Fruit fly (Drosophila melanogaster) whole organism, embryonic: ENCODE measurements around the gene CG13898.

Experiments
- Asciz ChIP-seq: fragments of 200-800 bp; sonication (Bioruptor generic); optimal IDR thresholded peaks from 2 replicates; lab custom pipeline; 2017; ENCODE audit warnings: missing biosample characterization, mild to moderate bottlenecking, missing genetic modification characterization, missing genetic modification reagents
- BEAF-32 ChIP-seq: fragments of 200-800 bp; sonication (Bioruptor generic); optimal IDR thresholded peaks from 3 replicates; lab custom pipeline; 2017; ENCODE audit warnings: missing biosample characterization, missing genetic modification characterization, mild to moderate bottlenecking, moderate library complexity, missing genetic modification reagents
- C15 ChIP-seq: fragments of 200-800 bp; sonication (Bioruptor generic); IDR thresholded peaks from 3 replicates; pipeline ENCODE4 v1.3.6; 2022; ENCODE audit warnings: missing biosample characterization, missing genetic modification characterization
- CG11456 ChIP-seq: fragments of 200-800 bp; sonication (Bioruptor generic); IDR thresholded peaks from 3 replicates; pipeline ENCODE4 v1.3.6; 2022; ENCODE audit warnings: missing biosample characterization, missing genetic modification characterization
- CG11723 ChIP-seq: fragments of 200-800 bp; sonication (Bioruptor generic); optimal IDR thresholded peaks from 2 replicates; lab custom pipeline; 2017; ENCODE audit warnings: missing biosample characterization, mild to moderate bottlenecking, missing genetic modification characterization
- CG13894 ChIP-seq: fragments of 200-800 bp; sonication (Bioruptor generic); optimal IDR thresholded peaks from 3 replicates; lab custom pipeline; 2018; ENCODE audit warnings: missing biosample characterization, mild to moderate bottlenecking, missing genetic modification characterization, moderate library complexity
- CG16779 ChIP-seq: fragments of 200-800 bp; sonication (Bioruptor generic); IDR thresholded peaks from 2 replicates; pipeline ENCODE4 v1.3.6; 2022; ENCODE audit warnings: missing biosample characterization, missing genetic modification characterization
- CG17359 ChIP-seq: fragments of 200-800 bp; sonication (Bioruptor generic); optimal IDR thresholded peaks from 3 replicates; lab custom pipeline; 2018; ENCODE audit warnings: missing biosample characterization, mild to moderate bottlenecking, missing genetic modification characterization, moderate library complexity
- CG17568 ChIP-seq: fragments of 200-800 bp; sonication (Bioruptor generic); optimal IDR thresholded peaks from 2 replicates; lab custom pipeline; 2018; ENCODE audit warnings: missing biosample characterization, mild to moderate bottlenecking, missing genetic modification characterization, moderate library complexity
- CG18476 ChIP-seq: fragments of 200-800 bp; sonication (Bioruptor generic); optimal IDR thresholded peaks from 2 replicates; lab custom pipeline; 2016; ENCODE audit warnings: missing biosample characterization, mild to moderate bottlenecking, missing genetic modification characterization
- CG2875 ChIP-seq: fragments of 200-800 bp; sonication (Bioruptor generic); optimal IDR thresholded peaks from 2 replicates; lab custom pipeline; 2017; ENCODE audit warnings: missing biosample characterization, mild to moderate bottlenecking, missing genetic modification characterization, missing genetic modification reagents
- CG32532 ChIP-seq: fragments of 200-800 bp; sonication (Bioruptor generic); IDR thresholded peaks from 2 replicates; pipeline ENCODE4 v1.3.6; 2022; ENCODE audit warnings: missing biosample characterization, missing genetic modification characterization
- CG3838 ChIP-seq: fragments of 200-800 bp; sonication (Bioruptor generic); optimal IDR thresholded peaks from 3 replicates; lab custom pipeline; 2016; ENCODE audit warnings: missing biosample characterization, missing genetic modification characterization
- CG5953 ChIP-seq: fragments of 200-800 bp; sonication (Bioruptor generic); IDR thresholded peaks from 2 replicates; pipeline ENCODE4 v1.3.6; 2022; ENCODE audit warnings: missing biosample characterization, missing genetic modification characterization
- CG6813 ChIP-seq: fragments of 200-800 bp; sonication (Bioruptor generic); optimal IDR thresholded peaks from 2 replicates; lab custom pipeline; 2017; ENCODE audit warnings: missing biosample characterization, missing genetic modification characterization, mild to moderate bottlenecking, moderate library complexity, missing genetic modification reagents
- CG7839 ChIP-seq: fragments of 200-800 bp; sonication (Bioruptor generic); optimal IDR thresholded peaks from 3 replicates; lab custom pipeline; 2018; ENCODE audit warnings: missing biosample characterization, mild to moderate bottlenecking, missing genetic modification characterization, moderate library complexity
- CG8388 ChIP-seq: fragments of 200-800 bp; sonication (Bioruptor generic); optimal IDR thresholded peaks from 2 replicates; lab custom pipeline; 2019; ENCODE audit warnings: missing biosample characterization, mild to moderate bottlenecking, missing genetic modification characterization, moderate library complexity
- CTCF ChIP-seq: fragments of 200-800 bp; sonication (Bioruptor generic); optimal IDR thresholded peaks from 2 replicates; lab custom pipeline; 2017; ENCODE audit warnings: missing biosample characterization, mild to moderate bottlenecking, missing genetic modification characterization, moderate library complexity
- CkIIα-i1 ChIP-seq: fragments of 200-800 bp; sonication (Bioruptor generic); IDR thresholded peaks from 2 replicates; pipeline ENCODE4 v1.3.6; 2022; ENCODE audit warnings: missing biosample characterization, missing genetic modification characterization
- Dek ChIP-seq: fragments of 200-800 bp; sonication (Bioruptor generic); optimal IDR thresholded peaks from 3 replicates; lab custom pipeline; 2019; ENCODE audit warnings: missing biosample characterization, mild to moderate bottlenecking, missing genetic modification characterization, moderate library complexity
- Dfd ChIP-seq, 2 experiments: fragments of >200 bp; optimal IDR thresholded peaks; 2 replicates each; lab custom pipeline; 2017; ENCODE audit warnings: missing biosample characterization in 2 of 2, missing genetic modification characterization in 2 of 2
- Dip2 ChIP-seq: fragments of 200-800 bp; sonication (Bioruptor generic); IDR thresholded peaks from 2 replicates; pipeline ENCODE4 v1.3.6; 2022; ENCODE audit warnings: missing biosample characterization, missing genetic modification characterization
- Dp ChIP-seq: fragments of 200-800 bp; sonication (Bioruptor generic); optimal IDR thresholded peaks from 2 replicates; lab custom pipeline; 2018; ENCODE audit warnings: missing biosample characterization, mild to moderate bottlenecking, missing genetic modification characterization, moderate library complexity
- H15 ChIP-seq: fragments of 200-800 bp; sonication (Bioruptor generic); IDR thresholded peaks from 3 replicates; pipeline ENCODE4 v1.3.6; 2022; ENCODE audit warnings: missing biosample characterization, missing genetic modification characterization
- Hr51 ChIP-seq, 2 experiments: fragments of 200-800 bp; sonication (Bioruptor generic); optimal IDR thresholded peaks; 2 replicates in 1 of 2; 3 replicates in 1 of 2; lab custom pipeline; 2016 to 2018; ENCODE audit warnings: missing biosample characterization in 2 of 2, missing genetic modification characterization in 2 of 2, mild to moderate bottlenecking in 1 of 2, moderate library complexity in 1 of 2
- Lim3 ChIP-seq: fragments of 200-800 bp; sonication (Bioruptor generic); IDR thresholded peaks from 2 replicates; pipeline ENCODE4 v1.3.6; 2022; ENCODE audit warnings: missing biosample characterization, missing genetic modification characterization
- MTF-1 ChIP-seq: fragments of 200-800 bp; sonication (Bioruptor generic); optimal IDR thresholded peaks from 2 replicates; lab custom pipeline; 2018; ENCODE audit warnings: missing biosample characterization, mild to moderate bottlenecking, missing genetic modification characterization, borderline replicate concordance
- NC2β ChIP-seq: fragments of 200-800 bp; sonication (Bioruptor generic); optimal IDR thresholded peaks from 2 replicates; lab custom pipeline; 2016; ENCODE audit warnings: missing biosample characterization, missing genetic modification characterization
- Six4 ChIP-seq: fragments of 200-800 bp; sonication (Bioruptor generic); optimal IDR thresholded peaks from 2 replicates; lab custom pipeline; 2016; ENCODE audit warnings: missing biosample characterization, missing genetic modification characterization
- Xrp1 ChIP-seq: fragments of 200-800 bp; sonication (Bioruptor generic); IDR thresholded peaks from 2 replicates; pipeline ENCODE4 v1.3.6; 2022; ENCODE audit warnings: missing biosample characterization, missing genetic modification characterization
- YL-1 ChIP-seq: fragments of 200-800 bp; sonication (Bioruptor generic); optimal IDR thresholded peaks from 3 replicates; lab custom pipeline; 2017; ENCODE audit warnings: missing biosample characterization, mild to moderate bottlenecking, missing genetic modification characterization
- aop ChIP-seq: fragments of 200-800 bp; sonication (Bioruptor generic); IDR thresholded peaks from 2 replicates; pipeline ENCODE4 v1.3.6; 2022; ENCODE audit warnings: missing biosample characterization, missing genetic modification characterization
- gsb ChIP-seq: fragments of 200-800 bp; sonication (Bioruptor generic); IDR thresholded peaks from 2 replicates; pipeline ENCODE4 v1.3.6; 2022; ENCODE audit warnings: missing biosample characterization, missing genetic modification characterization
- gsb-n ChIP-seq: fragments of 200-800 bp; sonication (Bioruptor generic); optimal IDR thresholded peaks from 3 replicates; lab custom pipeline; 2018; ENCODE audit warnings: missing biosample characterization, mild to moderate bottlenecking, missing genetic modification characterization
- ham ChIP-seq: fragments of 200-800 bp; sonication (Bioruptor generic); IDR thresholded peaks from 2 replicates; pipeline ENCODE4 v1.3.6; 2022; ENCODE audit warnings: missing biosample characterization, missing genetic modification characterization
- kah ChIP-seq: fragments of 200-800 bp; sonication (Bioruptor generic); optimal IDR thresholded peaks from 2 replicates; lab custom pipeline; 2018; ENCODE audit warnings: missing biosample characterization, mild to moderate bottlenecking, missing genetic modification characterization
- lab ChIP-seq: fragments of 200-800 bp; sonication (Bioruptor generic); optimal IDR thresholded peaks from 3 replicates; lab custom pipeline; 2017; ENCODE audit warnings: missing biosample characterization, missing genetic modification characterization, mild to moderate bottlenecking, moderate library complexity, missing genetic modification reagents
- lola ChIP-seq, 3 experiments: fragments of >200 bp in 2 of 3; fragments of 200-800 bp in 1 of 3; sonication (Bioruptor generic) in 1 of 3; optimal IDR thresholded peaks; 2 replicates each; lab custom pipeline; 2017 to 2019; ENCODE audit warnings: missing biosample characterization in 3 of 3, missing genetic modification characterization in 3 of 3, mild to moderate bottlenecking in 1 of 3, moderate library complexity in 1 of 3
- maf-S ChIP-seq: fragments of 200-800 bp; sonication (Bioruptor generic); optimal IDR thresholded peaks from 2 replicates; lab custom pipeline; 2016; ENCODE audit warnings: missing biosample characterization, missing genetic modification characterization
- nom ChIP-seq: fragments of 200-800 bp; sonication (Bioruptor generic); optimal IDR thresholded peaks from 2 replicates; lab custom pipeline; 2017; ENCODE audit warnings: missing biosample characterization, missing genetic modification characterization, mild to moderate bottlenecking, moderate library complexity, missing genetic modification reagents
- org-1 ChIP-seq: fragments of 200-800 bp; sonication (Bioruptor generic); optimal IDR thresholded peaks from 2 replicates; lab custom pipeline; 2017; ENCODE audit warnings: missing biosample characterization, missing genetic modification characterization
- pb ChIP-seq: fragments of 200-800 bp; sonication (Bioruptor generic); optimal IDR thresholded peaks from 3 replicates; lab custom pipeline; 2016; ENCODE audit warnings: missing biosample characterization, missing genetic modification characterization
- peb ChIP-seq: fragments of 200-800 bp; sonication (Bioruptor generic); IDR thresholded peaks from 2 replicates; pipeline ENCODE4 v1.3.6; 2022; ENCODE audit warnings: missing biosample characterization, missing genetic modification characterization
- repo ChIP-seq: fragments of 200-800 bp; sonication (Bioruptor generic); optimal IDR thresholded peaks from 2 replicates; lab custom pipeline; 2016; ENCODE audit warnings: missing biosample characterization, missing genetic modification characterization
- slp2 ChIP-seq: fragments of 200-800 bp; sonication (Bioruptor generic); optimal IDR thresholded peaks from 2 replicates; lab custom pipeline; 2016; ENCODE audit warnings: missing biosample characterization, missing genetic modification characterization
- ttk ChIP-seq: fragments of 200-800 bp; sonication (Bioruptor generic); IDR thresholded peaks from 2 replicates; pipeline ENCODE4 v2.1.2; 2022; ENCODE audit warnings: missing biosample characterization, missing genetic modification characterization
- usp ChIP-seq: fragments of >200 bp; optimal IDR thresholded peaks from 2 replicates; lab custom pipeline; 2017; ENCODE audit warnings: missing biosample characterization, missing genetic modification characterization
- wdn ChIP-seq: fragments of 200-800 bp; sonication (Bioruptor generic); IDR thresholded peaks from 2 replicates; pipeline ENCODE4 v1.3.6; 2022; ENCODE audit warnings: missing biosample characterization, missing genetic modification characterization
- zfh1 ChIP-seq: fragments of 200-800 bp; sonication (Bioruptor generic); IDR thresholded peaks from 3 replicates; pipeline ENCODE4 v1.3.6; 2022; ENCODE audit warnings: missing biosample characterization, missing genetic modification characterization

The CG13898 gene

DNA sequence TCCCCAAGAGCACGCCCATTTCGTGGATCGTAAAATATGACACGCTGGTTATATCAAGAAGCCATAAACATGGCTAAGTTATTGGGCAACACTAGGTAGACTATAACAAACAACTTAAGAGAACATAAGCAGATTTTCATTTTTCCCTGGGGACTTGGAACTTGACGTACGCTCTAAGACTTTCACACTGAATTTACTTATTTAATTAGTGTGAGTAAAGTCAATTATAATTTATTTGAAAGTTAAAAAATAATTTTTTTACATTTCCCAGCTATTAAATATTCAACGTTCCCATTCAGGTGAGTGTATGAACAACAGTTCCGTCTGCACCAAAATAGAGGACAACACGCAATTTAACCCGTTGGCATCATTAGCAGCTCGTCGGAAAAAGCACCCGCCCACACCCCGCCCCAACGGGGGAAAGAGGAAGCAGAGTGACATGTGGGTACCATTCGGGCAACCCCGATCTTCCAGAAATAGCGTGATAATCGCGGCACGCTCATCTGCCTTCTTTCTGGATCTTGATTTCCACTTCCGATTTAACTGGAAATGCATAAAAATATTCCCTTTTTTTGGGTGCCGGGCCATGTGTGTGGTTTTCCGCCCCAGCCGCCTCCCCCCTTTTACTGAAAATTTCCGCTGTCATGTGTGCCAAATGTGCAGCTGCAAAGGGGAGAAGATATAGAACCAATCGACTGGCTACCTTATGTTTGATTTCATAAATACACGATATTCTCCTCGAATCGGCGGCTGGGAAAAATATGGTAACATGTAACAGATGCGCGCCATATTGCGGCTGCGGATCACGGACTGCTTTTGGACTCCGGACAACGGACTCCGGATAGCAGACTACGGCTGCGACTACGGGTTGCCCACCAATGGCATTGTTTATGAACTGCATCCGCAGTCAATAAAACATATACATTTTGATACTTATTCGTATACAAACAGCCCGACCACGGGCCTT lies 11.7 kb upstream of the CG13898 start (continued):
- peak; percentile 5 for TF ChIP-seq MTF-1 (GFP tag; lab: Kevin White, UChicago)
- peak; percentile 46; the same call in 1 of the 3 replicates for TF ChIP-seq H15
- no peak for TF ChIP-seq CG11723 (GFP tag; lab: Kevin White, UChicago)
- peak; percentile 26; the same call in 1 of the 2 replicates for TF ChIP-seq gsb (GFP tag; lab: Robert Waterston, UW)
- TF ChIP-seq CTCF, result no peak
- TF ChIP-seq slp2 (GFP tag; lab: Kevin White, UChicago), result no peak
- TF ChIP-seq CG16779 (GFP tag; lab: Robert Waterston, UW), result no peak
- TF ChIP-seq CG13894 (tag; lab: Kevin White, UChicago), result no peak
- peak; percentile 17; the same call in 1 of the 2 replicates for TF ChIP-seq aop
- TF ChIP-seq CkIIα-i1, result no peak
- peak; percentile 51; the same call in 1 of the 2 replicates for TF ChIP-seq Xrp1 (GFP tag; lab: Robert Waterston, UW)
- TF ChIP-seq pb (GFP tag; lab: Kevin White, UChicago), result no peak
- TF ChIP-seq NC2β (GFP tag; lab: Kevin White, UChicago), result no peak
- no peak for TF ChIP-seq nom (GFP tag; lab: Kevin White, UChicago)
- peak; percentile 58 for TF ChIP-seq Asciz (GFP tag; lab: Kevin White, UChicago)
- no peak for TF ChIP-seq CG2875 (GFP tag; lab: Kevin White, UChicago)
- no peak for TF ChIP-seq wdn (GFP tag; lab: Robert Waterston, UW)
- no peak for TF ChIP-seq Lim3 (GFP tag; lab: Robert Waterston, UW)
- TF ChIP-seq maf-S (GFP tag; lab: Kevin White, UChicago), result no peak
- TF ChIP-seq lola (GFP tag; optimal IDR thresholded peaks at IDR 0.05; lab: Kevin White, UChicago), result no peak
- no peak for TF ChIP-seq CG6813 (GFP tag; lab: Kevin White, UChicago)
- no peak for TF ChIP-seq org-1
- no peak for TF ChIP-seq kah (GFP tag; lab: Kevin White, UChicago)
- TF ChIP-seq YL-1 (GFP tag; lab: Kevin White, UChicago), result no peak
- peak; percentile 52 for TF ChIP-seq CG7839 (tag; lab: Kevin White, UChicago)
- TF ChIP-seq CG3838, result no peak
- peak; percentile 53; the same call in 1 of the 2 replicates for TF ChIP-seq ttk (GFP tag; lab: Robert Waterston, UW)
- no peak for TF ChIP-seq CG8388 (GFP tag; lab: Kevin White, UChicago)
- TF ChIP-seq gsb-n (tag; lab: Kevin White, UChicago), result no peak
- TF ChIP-seq Six4 (GFP tag; lab: Kevin White, UChicago), result no peak
- no peak for TF ChIP-seq BEAF-32 (GFP tag; lab: Kevin White, UChicago)
- no peak for TF ChIP-seq Dfd (GFP tag; optimal IDR thresholded peaks at IDR 0.05; lab: Kevin White, UChicago)
- no peak for TF ChIP-seq CG17568 (GFP tag; lab: Kevin White, UChicago)
- peak; percentile 33 for TF ChIP-seq lab (GFP tag; lab: Kevin White, UChicago)
- TF ChIP-seq Dip2 (GFP tag; lab: Robert Waterston, UW), result no peak
- peak in 1 of 2 experiments; percentile 55 for TF ChIP-seq Hr51 (GFP tag; optimal IDR thresholded peaks at IDR 0.05; lab: Kevin White, UChicago)
- no peak for TF ChIP-seq Dp (GFP tag; lab: Kevin White, UChicago)
- TF ChIP-seq C15 (GFP tag; lab: Robert Waterston, UW), result no peak
- TF ChIP-seq ham (GFP tag; lab: Robert Waterston, UW), result no peak
- TF ChIP-seq CG17359, result peak; percentile 64
- peak; percentile 14 for TF ChIP-seq Dek
- TF ChIP-seq zfh1 (GFP tag; lab: Robert Waterston, UW), result 0 out of 3 replicates have a peak, but pooled peaks have one; percentile 39
- no peak for TF ChIP-seq peb (GFP tag; lab: Robert Waterston, UW)
- no peak for TF ChIP-seq CG11456
- TF ChIP-seq CG32532 (GFP tag; lab: Robert Waterston, UW), result peak; percentile 53; the same call in 1 of the 2 replicates
- no peak for TF ChIP-seq usp
- no peak for TF ChIP-seq CG5953
- no peak for TF ChIP-seq repo
- TF ChIP-seq CG18476 (GFP tag; lab: Kevin White, UChicago), result no peak
